Worm (Caenorhabditis elegans): ENCODE data around the gene clec-213.

- no peak for TF ChIP-seq hnd-1 (tag; optimal IDR thresholded peaks at IDR 0.05)
- TF ChIP-seq ets-7 (tag; optimal IDR thresholded peaks at IDR 0.05), result no peak
- TF ChIP-seq pes-1 (GFP tag; IDR thresholded peaks at IDR 0.05), result no peak
- TF ChIP-seq ceh-36 (tag; optimal IDR thresholded peaks at IDR 0.05), result no peak
Observed at ce11 chrV:7603404-7603803, 1.6 kb upstream of the clec-213 start, which contains the start of gene C50E3.11.

Measured in whole organism, early embryonic.